Fruit fly (Drosophila melanogaster) whole organism, embryonic: Measurements from ENCODE around the gene CG8173.

Experiments used
- Antp ChIP-seq: fragments of 200-800 bp; sonication (Bioruptor generic); optimal IDR thresholded peaks from 3 replicates; lab custom pipeline; 2016; ENCODE audit warnings: missing biosample characterization, missing genetic modification characterization
- CG10431 ChIP-seq: fragments of 200-800 bp; sonication (Bioruptor generic); optimal IDR thresholded peaks from 3 replicates; lab custom pipeline; 2018; ENCODE audit warnings: missing biosample characterization, mild to moderate bottlenecking, missing genetic modification characterization
- CG10979 ChIP-seq: fragments of 200-800 bp; sonication (Bioruptor generic); optimal IDR thresholded peaks from 2 replicates; lab custom pipeline; 2018; ENCODE audit warnings: missing biosample characterization, mild to moderate bottlenecking, missing genetic modification characterization, moderate library complexity
- CG11093 ChIP-seq: fragments of 200-800 bp; sonication (Bioruptor generic); IDR thresholded peaks from 3 replicates; pipeline ENCODE4 v1.3.6; 2022; ENCODE audit warnings: missing biosample characterization, missing genetic modification characterization
- CG11504 ChIP-seq: fragments of 200-800 bp; sonication (Bioruptor generic); optimal IDR thresholded peaks from 3 replicates; lab custom pipeline; 2019; ENCODE audit warnings: missing biosample characterization, mild to moderate bottlenecking, missing genetic modification characterization, moderate library complexity
- CG11695 ChIP-seq: fragments of 200-800 bp; sonication (Bioruptor generic); IDR thresholded peaks from 3 replicates; pipeline ENCODE4 v1.3.6; 2022; ENCODE audit warnings: missing biosample characterization, missing genetic modification characterization
- CG11696 ChIP-seq: fragments of 200-800 bp; sonication (Bioruptor generic); IDR thresholded peaks from 2 replicates; pipeline ENCODE4 v1.3.6; 2022; ENCODE audit warnings: missing biosample characterization, missing genetic modification characterization
- CG12236 ChIP-seq: fragments of 200-800 bp; sonication (Bioruptor generic); optimal IDR thresholded peaks from 2 replicates; lab custom pipeline; 2016; ENCODE audit warnings: missing biosample characterization, missing genetic modification characterization
- CG1233 ChIP-seq: fragments of 200-800 bp; sonication (Bioruptor generic); optimal IDR thresholded peaks from 4 replicates; lab custom pipeline; 2018; ENCODE audit warnings: missing biosample characterization, mild to moderate bottlenecking, missing genetic modification characterization
- CG13296 ChIP-seq: fragments of 200-800 bp; sonication (Bioruptor generic); optimal IDR thresholded peaks from 3 replicates; lab custom pipeline; 2018; ENCODE audit warnings: missing biosample characterization, mild to moderate bottlenecking, missing genetic modification characterization
- CG14441 ChIP-seq: fragments of 200-800 bp; sonication (Bioruptor generic); IDR thresholded peaks from 2 replicates; pipeline ENCODE4 v1.3.6; 2022; ENCODE audit warnings: missing biosample characterization, missing genetic modification characterization
- CG1603 ChIP-seq: fragments of 200-800 bp; sonication (Bioruptor generic); optimal IDR thresholded peaks from 2 replicates; lab custom pipeline; 2019; ENCODE audit warnings: missing biosample characterization, mild to moderate bottlenecking, missing genetic modification characterization, moderate library complexity
- CG1647 ChIP-seq: fragments of 200-800 bp; sonication (Bioruptor generic); optimal IDR thresholded peaks from 3 replicates; lab custom pipeline; 2016; ENCODE audit warnings: missing biosample characterization, missing genetic modification characterization
- CG17186 ChIP-seq: fragments of 200-800 bp; sonication (Bioruptor generic); optimal IDR thresholded peaks from 3 replicates; lab custom pipeline; 2017; ENCODE audit warnings: missing biosample characterization, missing genetic modification reagents, missing genetic modification characterization
- CG18476 ChIP-seq: fragments of 200-800 bp; sonication (Bioruptor generic); optimal IDR thresholded peaks from 2 replicates; lab custom pipeline; 2016; ENCODE audit warnings: missing biosample characterization, mild to moderate bottlenecking, missing genetic modification characterization
- CG18599 ChIP-seq: fragments of 200-800 bp; sonication (Bioruptor generic); optimal IDR thresholded peaks from 3 replicates; lab custom pipeline; 2017; ENCODE audit warnings: missing biosample characterization, missing genetic modification characterization, mild to moderate bottlenecking, moderate library complexity, missing genetic modification reagents
- CG2120 ChIP-seq: fragments of 200-800 bp; sonication (Bioruptor generic); optimal IDR thresholded peaks from 3 replicates; lab custom pipeline; 2016; ENCODE audit warnings: missing biosample characterization, missing genetic modification characterization
- CG30403 ChIP-seq: fragments of 200-800 bp; sonication (Bioruptor generic); optimal IDR thresholded peaks from 3 replicates; lab custom pipeline; 2016; ENCODE audit warnings: missing biosample characterization, missing genetic modification characterization
- CG30431 ChIP-seq: fragments of 200-800 bp; sonication (Bioruptor generic); optimal IDR thresholded peaks from 2 replicates; lab custom pipeline; 2017; ENCODE audit warnings: missing biosample characterization, missing genetic modification characterization
- CG3065 ChIP-seq: fragments of 200-800 bp; sonication (Bioruptor generic); optimal IDR thresholded peaks from 2 replicates; lab custom pipeline; 2016; ENCODE audit warnings: missing biosample characterization, missing genetic modification characterization
- CG3407 ChIP-seq: fragments of 200-800 bp; sonication (Bioruptor generic); optimal IDR thresholded peaks from 2 replicates; lab custom pipeline; 2018; ENCODE audit warnings: missing biosample characterization, mild to moderate bottlenecking, missing genetic modification characterization
- CG4404 ChIP-seq: fragments of 200-800 bp; sonication (Bioruptor generic); IDR thresholded peaks from 2 replicates; pipeline ENCODE4 v1.3.6; 2022; ENCODE audit warnings: missing biosample characterization, missing genetic modification characterization
- CG4820 ChIP-seq: fragments of 200-800 bp; sonication (Bioruptor generic); optimal IDR thresholded peaks from 3 replicates; lab custom pipeline; 2016; ENCODE audit warnings: missing biosample characterization, missing genetic modification characterization
- CG6765 ChIP-seq: fragments of 200-800 bp; sonication (Bioruptor generic); optimal IDR thresholded peaks from 3 replicates; lab custom pipeline; 2017; ENCODE audit warnings: missing biosample characterization, mild to moderate bottlenecking, missing genetic modification characterization
- CG8290 ChIP-seq, 3 experiments: fragments of 200-800 bp; sonication (Bioruptor generic); optimal IDR thresholded peaks; 2 replicates each; lab custom pipeline; 2016 to 2019; ENCODE audit warnings: missing biosample characterization in 3 of 3, missing genetic modification characterization in 3 of 3, mild to moderate bottlenecking in 2 of 3, moderate library complexity in 1 of 3
- CG9437 ChIP-seq: fragments of 200-800 bp; sonication (Bioruptor generic); optimal IDR thresholded peaks from 2 replicates; lab custom pipeline; 2018; ENCODE audit warnings: missing biosample characterization, mild to moderate bottlenecking, missing genetic modification characterization
- CG9727 ChIP-seq: fragments of 200-800 bp; sonication (Bioruptor generic); optimal IDR thresholded peaks from 3 replicates; lab custom pipeline; 2017; ENCODE audit warnings: missing biosample characterization, mild to moderate bottlenecking, missing genetic modification characterization
- CG9932 ChIP-seq: fragments of 200-800 bp; sonication (Bioruptor generic); IDR thresholded peaks from 2 replicates; pipeline ENCODE4 v1.3.6; 2022; ENCODE audit warnings: missing biosample characterization, missing genetic modification characterization
- CrebB ChIP-seq: fragments of 200-800 bp; sonication (Bioruptor generic); optimal IDR thresholded peaks from 3 replicates; lab custom pipeline; 2018; ENCODE audit warnings: missing biosample characterization, mild to moderate bottlenecking, missing genetic modification characterization
- Deaf1 ChIP-seq: fragments of 200-800 bp; optimal IDR thresholded peaks from 3 replicates; lab custom pipeline; 2019; ENCODE audit warnings: missing biosample characterization, mild to moderate bottlenecking, missing genetic modification characterization, moderate library complexity
- Drgx ChIP-seq: fragments of 200-800 bp; sonication (Bioruptor generic); IDR thresholded peaks from 2 replicates; pipeline ENCODE4 v1.3.6; 2022; ENCODE audit warnings: missing biosample characterization, missing genetic modification characterization
- Hey ChIP-seq: fragments of 200-800 bp; sonication (Bioruptor generic); optimal IDR thresholded peaks from 3 replicates; lab custom pipeline; 2018; ENCODE audit warnings: missing biosample characterization, mild to moderate bottlenecking, missing genetic modification characterization
- Hr51 ChIP-seq, 2 experiments: fragments of 200-800 bp; sonication (Bioruptor generic); optimal IDR thresholded peaks; 2 replicates in 1 of 2; 3 replicates in 1 of 2; lab custom pipeline; 2016 to 2018; ENCODE audit warnings: missing biosample characterization in 2 of 2, missing genetic modification characterization in 2 of 2, mild to moderate bottlenecking in 1 of 2, moderate library complexity in 1 of 2
- Hr78 ChIP-seq, 2 experiments: fragments of 200-800 bp in 1 of 2; fragments of >200 bp in 1 of 2; sonication (Bioruptor generic) in 1 of 2; optimal IDR thresholded peaks; 2 replicates each; lab custom pipeline; 2017 to 2019; ENCODE audit warnings: missing biosample characterization in 2 of 2, missing genetic modification characterization in 2 of 2, mild to moderate bottlenecking in 1 of 2, moderate library complexity in 1 of 2
- Kr ChIP-seq: fragments of 200-800 bp; sonication (Bioruptor generic); optimal IDR thresholded peaks from 2 replicates; lab custom pipeline; 2017; ENCODE audit warnings: missing biosample characterization, mild to moderate bottlenecking, missing genetic modification characterization
- Lpt ChIP-seq: fragments of >200 bp; optimal IDR thresholded peaks from 2 replicates; lab custom pipeline; 2018; ENCODE audit warnings: missing biosample characterization, missing genetic modification characterization
- Med ChIP-seq: fragments of 200-800 bp; sonication (Bioruptor generic); peaks from one replicate; lab custom pipeline; 2016; ENCODE audit warnings: missing biosample characterization, missing genetic modification characterization, mild to moderate bottlenecking, inconsistent platforms, moderate library complexity
- PHDP ChIP-seq: fragments of 200-800 bp; sonication (Bioruptor generic); optimal IDR thresholded peaks from 3 replicates; lab custom pipeline; 2018; ENCODE audit warnings: missing biosample characterization, mild to moderate bottlenecking, missing genetic modification characterization, moderate library complexity
- Sox100B ChIP-seq: fragments of 200-800 bp; sonication (Bioruptor generic); optimal IDR thresholded peaks from 3 replicates; lab custom pipeline; 2018; ENCODE audit warnings: missing biosample characterization, mild to moderate bottlenecking, missing genetic modification characterization
- Sry-β ChIP-seq: fragments of 200-800 bp; sonication (Bioruptor generic); optimal IDR thresholded peaks from 2 replicates; lab custom pipeline; 2018; ENCODE audit warnings: missing biosample characterization, mild to moderate bottlenecking, missing genetic modification characterization, moderate library complexity
- Trl ChIP-seq, 3 experiments: fragments of >200 bp in 2 of 3; fragments of 200-800 bp in 1 of 3; sonication (Bioruptor generic) in 1 of 3; optimal IDR thresholded peaks; 2 replicates in 1 of 3; 3 replicates in 2 of 3; lab custom pipeline; 2016 to 2017; ENCODE audit warnings: missing biosample characterization in 1 of 3, missing genetic modification characterization in 1 of 3
- dmrt99B ChIP-seq: fragments of 200-800 bp; sonication (Bioruptor generic); optimal IDR thresholded peaks from 2 replicates; lab custom pipeline; 2018; ENCODE audit warnings: missing biosample characterization, mild to moderate bottlenecking, missing genetic modification characterization, moderate library complexity
- emc ChIP-seq: fragments of 200-800 bp; sonication (Bioruptor generic); optimal IDR thresholded peaks from 2 replicates; lab custom pipeline; 2016; ENCODE audit warnings: missing biosample characterization, missing genetic modification characterization
- grau ChIP-seq: fragments of 200-800 bp; optimal IDR thresholded peaks from 3 replicates; lab custom pipeline; 2019; ENCODE audit warnings: missing biosample characterization, mild to moderate bottlenecking, missing genetic modification characterization, moderate library complexity
- inv ChIP-seq: fragments of 200-800 bp; sonication (Bioruptor generic); IDR thresholded peaks from 2 replicates; pipeline ENCODE4 v1.3.6; 2022; ENCODE audit warnings: missing biosample characterization, missing genetic modification characterization; ENCODE audit not compliant: partially characterized antibody
- jigr1 ChIP-seq: fragments of 200-800 bp; sonication (Bioruptor generic); IDR thresholded peaks from 3 replicates; pipeline ENCODE4 v1.3.6; 2022; ENCODE audit warnings: missing biosample characterization, missing genetic modification characterization
- knrl ChIP-seq: fragments of 200-800 bp; sonication (Bioruptor generic); IDR thresholded peaks from 3 replicates; pipeline ENCODE4 v1.3.6; 2022; ENCODE audit warnings: missing biosample characterization, missing genetic modification characterization; ENCODE audit not compliant: partially characterized antibody
- mirr ChIP-seq: fragments of 200-800 bp; sonication (Bioruptor generic); optimal IDR thresholded peaks from 3 replicates; lab custom pipeline; 2018; ENCODE audit warnings: missing biosample characterization, mild to moderate bottlenecking, missing genetic modification characterization
- nom ChIP-seq: fragments of 200-800 bp; sonication (Bioruptor generic); optimal IDR thresholded peaks from 2 replicates; lab custom pipeline; 2017; ENCODE audit warnings: missing biosample characterization, missing genetic modification characterization, mild to moderate bottlenecking, moderate library complexity, missing genetic modification reagents
- sob ChIP-seq: fragments of 200-800 bp; sonication (Bioruptor generic); IDR thresholded peaks from 2 replicates; pipeline ENCODE4 v1.3.6; 2022; ENCODE audit warnings: missing biosample characterization, missing genetic modification characterization

The CG8173 gene

dm6 chrX:17692729-17693128 lies 16.7 kb downstream of the CG8173 start (continued):
- TF ChIP-seq CG2120 (GFP tag; lab: Kevin White, UChicago) (no peak), CG4404 (no peak), CG9932 (GFP tag; lab: Robert Waterston, UW) (no peak), sob (GFP tag; lab: Robert Waterston, UW) (no peak), CG10979 (tag; lab: Kevin White, UChicago) (peak; percentile 5), CG3065 (no peak)

dm6 chrX:17686179-17686578 lies 23.3 kb downstream of the CG8173 start:
- no peak for TF ChIP-seq CG9437 (GFP tag; lab: Kevin White, UChicago)
- no peak for TF ChIP-seq Hr51 (GFP tag; optimal IDR thresholded peaks at IDR 0.05; lab: Kevin White, UChicago)
- no peak for TF ChIP-seq CG17186 (GFP tag; lab: Kevin White, UChicago)
- no peak for TF ChIP-seq CG4820 (GFP tag; lab: Kevin White, UChicago)
- TF ChIP-seq PHDP (tag; lab: Kevin White, UChicago) = no peak
- no peak for TF ChIP-seq CG11695 (GFP tag; lab: Robert Waterston, UW)
- TF ChIP-seq Sox100B = peak; percentile 31
- TF ChIP-seq CG13296 (GFP tag; lab: Kevin White, UChicago) = no peak
- TF ChIP-seq mirr (GFP tag; lab: Kevin White, UChicago) = no peak
- TF ChIP-seq nom = peak; percentile 0
- peak; percentile 16 for TF ChIP-seq dmrt99B
- TF ChIP-seq CG1647 = no peak
- TF ChIP-seq emc = no peak
- TF ChIP-seq Drgx (GFP tag; lab: Robert Waterston, UW) = peak; percentile 37; the same call in 1 of the 2 replicates
- no peak for TF ChIP-seq CG30431 (GFP tag; lab: Kevin White, UChicago)
- TF ChIP-seq grau = peak; percentile 14
- no peak for TF ChIP-seq CG18476
- TF ChIP-seq CG30403 (GFP tag; lab: Kevin White, UChicago) = no peak
- TF ChIP-seq CG8290 (GFP tag; optimal IDR thresholded peaks at IDR 0.05; lab: Kevin White, UChicago) = no peak
- TF ChIP-seq CG8290 (tag; optimal IDR thresholded peaks at IDR 0.05; lab: Kevin White, UChicago) = no peak
- TF ChIP-seq jigr1 = no peak
- no peak for TF ChIP-seq CG3407 (GFP tag; lab: Kevin White, UChicago)
- no peak for TF ChIP-seq Lpt
- no peak for TF ChIP-seq CG11696 (GFP tag; lab: Robert Waterston, UW)
- no peak for TF ChIP-seq Antp (GFP tag; lab: Kevin White, UChicago)
- no peak for TF ChIP-seq CG14441 (GFP tag; lab: Robert Waterston, UW)
- no peak for TF ChIP-seq CG18599
- no peak for TF ChIP-seq CG6765 (GFP tag; lab: Kevin White, UChicago)
- no peak for TF ChIP-seq CG10431
- TF ChIP-seq CG11504 (tag; lab: Kevin White, UChicago) = peak; percentile 18
- no peak for TF ChIP-seq Kr (GFP tag; lab: Kevin White, UChicago)
- TF ChIP-seq knrl = no peak

- TF ChIP-seq Hey (tag; lab: Kevin White, UChicago) (no peak), CG4820 (GFP tag; lab: Kevin White, UChicago) (no peak), Med (peak; percentile 8), CG1603 (peak; percentile 28), CG1233 (GFP tag; lab: Kevin White, UChicago) (no peak), CG9727 (GFP tag; lab: Kevin White, UChicago) (peak; percentile 14), Sry-β (GFP tag; lab: Kevin White, UChicago) (peak; percentile 50), CG8290 (GFP tag; optimal IDR thresholded peaks at IDR 0.05; lab: Kevin White, UChicago) (no peak), CG8290 (tag; optimal IDR thresholded peaks at IDR 0.05; lab: Kevin White, UChicago) (peak in 1 of 2 experiments; percentile 44), CG11093 (GFP tag; lab: Robert Waterston, UW) (no peak), CrebB (tag; lab: Kevin White, UChicago) (no peak), Deaf1 (tag; lab: Kevin White, UChicago) (peak; percentile 31), inv (GFP tag; lab: Robert Waterston, UW) (0 out of 2 replicates have a peak, but pooled peaks have one; percentile 7), Trl (optimal IDR thresholded peaks at IDR 0.05; lab: Kevin White, UChicago) (peak in 1 of 2 experiments; percentile 4), Trl (GFP tag; optimal IDR thresholded peaks at IDR 0.05; lab: Kevin White, UChicago) (no peak), CG12236 (GFP tag; lab: Kevin White, UChicago) (no peak), Hr78 (GFP tag; optimal IDR thresholded peaks at IDR 0.05; lab: Kevin White, UChicago) (peak in 1 of 2 experiments; percentile 84)
Observed at dm6 chrX:17683506-17683858, 26.0 kb downstream of the CG8173 start.
